Fruit fly (Drosophila melanogaster) whole organism, embryonic: ENCODE results near the gene WASp.

ENCODE experiments used
- Blimp-1 ChIP-seq: fragments of 200-800 bp; sonication (Bioruptor generic); optimal IDR thresholded peaks from 3 replicates; lab custom pipeline; 2018; ENCODE audit warnings: missing biosample characterization, missing genetic modification characterization, mild to moderate bottlenecking, moderate library complexity, missing genetic modification reagents
- CG10321 ChIP-seq: fragments of 200-800 bp; sonication (Bioruptor generic); IDR thresholded peaks from 2 replicates; pipeline ENCODE4 v1.3.6; 2022; ENCODE audit warnings: missing biosample characterization, missing genetic modification characterization
- CG10431 ChIP-seq: fragments of 200-800 bp; sonication (Bioruptor generic); optimal IDR thresholded peaks from 3 replicates; lab custom pipeline; 2018; ENCODE audit warnings: missing biosample characterization, mild to moderate bottlenecking, missing genetic modification characterization
- CG11560 ChIP-seq: fragments of 200-800 bp; sonication (Bioruptor generic); IDR thresholded peaks from 3 replicates; pipeline ENCODE4 v1.3.6; 2022; ENCODE audit warnings: missing biosample characterization, missing genetic modification characterization
- CG13287 ChIP-seq: fragments of 200-800 bp; sonication (Bioruptor generic); IDR thresholded peaks from 2 replicates; pipeline ENCODE4 v1.3.6; 2022; ENCODE audit warnings: missing biosample characterization, missing genetic modification characterization; ENCODE audit not compliant: partially characterized antibody
- CG15601 ChIP-seq: fragments of 200-800 bp; sonication (Bioruptor generic); optimal IDR thresholded peaks from 3 replicates; lab custom pipeline; 2019; ENCODE audit warnings: missing biosample characterization, mild to moderate bottlenecking, missing genetic modification characterization, moderate library complexity
- CG16813 ChIP-seq: fragments of 200-800 bp; sonication (Bioruptor generic); IDR thresholded peaks from 3 replicates; pipeline ENCODE4 v1.3.6; 2022; ENCODE audit warnings: missing biosample characterization, missing genetic modification characterization; ENCODE audit not compliant: partially characterized antibody
- CG16863 ChIP-seq: fragments of 200-800 bp; sonication (Bioruptor generic); optimal IDR thresholded peaks from 3 replicates; lab custom pipeline; 2016; ENCODE audit warnings: missing biosample characterization, missing genetic modification characterization
- CG2116 ChIP-seq: fragments of 200-800 bp; sonication (Bioruptor generic); optimal IDR thresholded peaks from 3 replicates; lab custom pipeline; 2018; ENCODE audit warnings: missing biosample characterization, mild to moderate bottlenecking, missing genetic modification characterization
- CG2199 ChIP-seq: fragments of 200-800 bp; sonication (Bioruptor generic); IDR thresholded peaks from 3 replicates; pipeline ENCODE4 v1.3.6; 2022; ENCODE audit warnings: missing biosample characterization, missing genetic modification characterization
- CG3163 ChIP-seq: fragments of 200-800 bp; sonication (Bioruptor generic); optimal IDR thresholded peaks from 3 replicates; lab custom pipeline; 2016; ENCODE audit warnings: missing biosample characterization, missing genetic modification characterization
- CG34376 ChIP-seq: fragments of 200-800 bp; sonication (Bioruptor generic); optimal IDR thresholded peaks from 2 replicates; lab custom pipeline; 2018; ENCODE audit warnings: missing biosample characterization, mild to moderate bottlenecking, missing genetic modification characterization
- CG4404 ChIP-seq: fragments of 200-800 bp; sonication (Bioruptor generic); IDR thresholded peaks from 2 replicates; pipeline ENCODE4 v1.3.6; 2022; ENCODE audit warnings: missing biosample characterization, missing genetic modification characterization
- CG6791 ChIP-seq: fragments of 200-800 bp; sonication (Bioruptor generic); IDR thresholded peaks from 3 replicates; pipeline ENCODE4 v1.3.6; 2022; ENCODE audit warnings: missing biosample characterization, missing genetic modification characterization; ENCODE audit not compliant: partially characterized antibody
- CG8281 ChIP-seq: fragments of 200-800 bp; sonication (Bioruptor generic); optimal IDR thresholded peaks from 2 replicates; lab custom pipeline; 2018; ENCODE audit warnings: missing biosample characterization, mild to moderate bottlenecking, missing genetic modification characterization, moderate library complexity
- CG8924 ChIP-seq: fragments of 200-800 bp; optimal IDR thresholded peaks from 3 replicates; lab custom pipeline; 2019; ENCODE audit warnings: missing biosample characterization, mild to moderate bottlenecking, missing genetic modification characterization, moderate library complexity
- CG9437 ChIP-seq: fragments of 200-800 bp; sonication (Bioruptor generic); optimal IDR thresholded peaks from 2 replicates; lab custom pipeline; 2018; ENCODE audit warnings: missing biosample characterization, mild to moderate bottlenecking, missing genetic modification characterization
- D ChIP-seq, 2 experiments: fragments of 200-800 bp in 1 of 2; fragments of >200 bp in 1 of 2; sonication (Bioruptor generic) in 1 of 2; optimal IDR thresholded peaks; 2 replicates in 1 of 2; 3 replicates in 1 of 2; lab custom pipeline; 2017; ENCODE audit warnings: mild to moderate bottlenecking in 1 of 2, missing biosample characterization in 1 of 2, missing genetic modification characterization in 1 of 2, missing genetic modification reagents in 1 of 2
- D19B ChIP-seq: fragments of 200-800 bp; sonication (Bioruptor generic); optimal IDR thresholded peaks from 2 replicates; lab custom pipeline; 2017; ENCODE audit warnings: missing biosample characterization, mild to moderate bottlenecking, missing genetic modification characterization
- Dad ChIP-seq: fragments of 200-800 bp; sonication (Bioruptor generic); optimal IDR thresholded peaks from 3 replicates; lab custom pipeline; 2016; ENCODE audit warnings: missing biosample characterization, missing genetic modification characterization
- Drgx ChIP-seq: fragments of 200-800 bp; sonication (Bioruptor generic); IDR thresholded peaks from 2 replicates; pipeline ENCODE4 v1.3.6; 2022; ENCODE audit warnings: missing biosample characterization, missing genetic modification characterization
- Eip74EF ChIP-seq, 2 experiments: fragments of 200-800 bp in 1 of 2; fragments of >200 bp in 1 of 2; sonication (Bioruptor generic) in 1 of 2; optimal IDR thresholded peaks; 2 replicates each; lab custom pipeline; 2017 to 2019; ENCODE audit warnings: missing biosample characterization in 2 of 2, missing genetic modification characterization in 2 of 2, mild to moderate bottlenecking in 1 of 2, moderate library complexity in 1 of 2
- Fer2 ChIP-seq: fragments of 200-800 bp; sonication (Bioruptor generic); optimal IDR thresholded peaks from 2 replicates; lab custom pipeline; 2018; ENCODE audit warnings: missing biosample characterization, mild to moderate bottlenecking, missing genetic modification characterization, moderate library complexity
- Hr51 ChIP-seq, 2 experiments: fragments of 200-800 bp; sonication (Bioruptor generic); optimal IDR thresholded peaks; 2 replicates in 1 of 2; 3 replicates in 1 of 2; lab custom pipeline; 2016 to 2018; ENCODE audit warnings: missing biosample characterization in 2 of 2, missing genetic modification characterization in 2 of 2, mild to moderate bottlenecking in 1 of 2, moderate library complexity in 1 of 2
- Lpt ChIP-seq: fragments of >200 bp; optimal IDR thresholded peaks from 2 replicates; lab custom pipeline; 2018; ENCODE audit warnings: missing biosample characterization, missing genetic modification characterization
- Max ChIP-seq: fragments of 200-800 bp; sonication (Bioruptor generic); optimal IDR thresholded peaks from 2 replicates; lab custom pipeline; 2016; ENCODE audit warnings: missing biosample characterization, mild to moderate bottlenecking, missing genetic modification characterization
- Med ChIP-seq: fragments of 200-800 bp; sonication (Bioruptor generic); peaks from one replicate; lab custom pipeline; 2016; ENCODE audit warnings: missing biosample characterization, missing genetic modification characterization, mild to moderate bottlenecking, inconsistent platforms, moderate library complexity
- Six4 ChIP-seq: fragments of 200-800 bp; sonication (Bioruptor generic); optimal IDR thresholded peaks from 2 replicates; lab custom pipeline; 2016; ENCODE audit warnings: missing biosample characterization, missing genetic modification characterization
- Sry-β ChIP-seq: fragments of 200-800 bp; sonication (Bioruptor generic); optimal IDR thresholded peaks from 2 replicates; lab custom pipeline; 2018; ENCODE audit warnings: missing biosample characterization, mild to moderate bottlenecking, missing genetic modification characterization, moderate library complexity
- TFAM ChIP-seq: fragments of 200-800 bp; sonication (Bioruptor generic); optimal IDR thresholded peaks from 2 replicates; lab custom pipeline; 2017; ENCODE audit warnings: missing biosample characterization, missing genetic modification characterization, inconsistent platforms
- bsh ChIP-seq, 2 experiments: fragments of 200-800 bp; sonication (Bioruptor generic); optimal IDR thresholded peaks; 2 replicates each; lab custom pipeline; 2017 to 2018; ENCODE audit warnings: mild to moderate bottlenecking in 2 of 2, missing biosample characterization in 2 of 2, missing genetic modification characterization in 2 of 2, moderate library complexity in 1 of 2
- da ChIP-seq: fragments of 200-800 bp; sonication (Bioruptor generic); optimal IDR thresholded peaks from 2 replicates; lab custom pipeline; 2016; ENCODE audit warnings: missing biosample characterization, missing genetic modification characterization
- dimm ChIP-seq: fragments of 200-800 bp; sonication (Bioruptor generic); IDR thresholded peaks from 2 replicates; pipeline ENCODE4 v1.3.6; 2022; ENCODE audit warnings: missing biosample characterization, missing genetic modification characterization
- gcm ChIP-seq: fragments of 200-800 bp; sonication (Bioruptor generic); optimal IDR thresholded peaks from 2 replicates; lab custom pipeline; 2019; ENCODE audit warnings: missing biosample characterization, mild to moderate bottlenecking, missing genetic modification characterization, moderate library complexity
- grau ChIP-seq: fragments of 200-800 bp; optimal IDR thresholded peaks from 3 replicates; lab custom pipeline; 2019; ENCODE audit warnings: missing biosample characterization, mild to moderate bottlenecking, missing genetic modification characterization, moderate library complexity
- gsb ChIP-seq: fragments of 200-800 bp; sonication (Bioruptor generic); IDR thresholded peaks from 2 replicates; pipeline ENCODE4 v1.3.6; 2022; ENCODE audit warnings: missing biosample characterization, missing genetic modification characterization
- hkb ChIP-seq, 2 experiments: fragments of 200-800 bp in 1 of 2; fragments of >200 bp in 1 of 2; sonication (Bioruptor generic) in 1 of 2; IDR thresholded peaks in 1 of 2; optimal IDR thresholded peaks in 1 of 2; 2 replicates each; pipeline versions ENCODE4 v1.3.6 to Lab custom; 2017 to 2022; ENCODE audit warnings: missing biosample characterization in 1 of 2, missing genetic modification characterization in 1 of 2
- hth ChIP-seq: fragments of >200 bp; optimal IDR thresholded peaks from 2 replicates; lab custom pipeline; 2017; ENCODE audit warnings: inconsistent platforms
- jigr1 ChIP-seq: fragments of 200-800 bp; sonication (Bioruptor generic); IDR thresholded peaks from 3 replicates; pipeline ENCODE4 v1.3.6; 2022; ENCODE audit warnings: missing biosample characterization, missing genetic modification characterization
- nmo ChIP-seq: fragments of 200-800 bp; sonication (Bioruptor generic); optimal IDR thresholded peaks from 2 replicates; lab custom pipeline; 2018; ENCODE audit warnings: missing biosample characterization, mild to moderate bottlenecking, missing genetic modification characterization, moderate library complexity
- otp ChIP-seq: fragments of 200-800 bp; sonication (Bioruptor generic); IDR thresholded peaks from 3 replicates; pipeline ENCODE4, ENCODE4 v1.3.6; 2022; ENCODE audit warnings: missing biosample characterization, missing genetic modification characterization
- pb ChIP-seq: fragments of 200-800 bp; sonication (Bioruptor generic); optimal IDR thresholded peaks from 3 replicates; lab custom pipeline; 2016; ENCODE audit warnings: missing biosample characterization, missing genetic modification characterization
- peb ChIP-seq: fragments of 200-800 bp; sonication (Bioruptor generic); IDR thresholded peaks from 2 replicates; pipeline ENCODE4 v1.3.6; 2022; ENCODE audit warnings: missing biosample characterization, missing genetic modification characterization
- repo ChIP-seq: fragments of 200-800 bp; sonication (Bioruptor generic); optimal IDR thresholded peaks from 2 replicates; lab custom pipeline; 2016; ENCODE audit warnings: missing biosample characterization, missing genetic modification characterization
- run ChIP-seq: fragments of 200-800 bp; sonication (Bioruptor generic); optimal IDR thresholded peaks from 3 replicates; lab custom pipeline; 2018; ENCODE audit warnings: missing biosample characterization, mild to moderate bottlenecking, missing genetic modification characterization
- salm ChIP-seq: fragments of 200-800 bp; sonication (Bioruptor generic); optimal IDR thresholded peaks from 2 replicates; lab custom pipeline; 2018; ENCODE audit warnings: missing biosample characterization, mild to moderate bottlenecking, missing genetic modification characterization
- vvl ChIP-seq: fragments of 200-800 bp; sonication (Bioruptor generic); IDR thresholded peaks from 2 replicates; pipeline ENCODE4 v1.3.6; 2022; ENCODE audit warnings: missing biosample characterization, missing genetic modification characterization
- wek ChIP-seq: fragments of 200-800 bp; sonication (Bioruptor generic); optimal IDR thresholded peaks from 3 replicates; lab custom pipeline; 2018; ENCODE audit warnings: missing biosample characterization, mild to moderate bottlenecking, missing genetic modification characterization, moderate library complexity
- zf30C ChIP-seq: fragments of 200-800 bp; sonication (Bioruptor generic); optimal IDR thresholded peaks from 3 replicates; lab custom pipeline; 2018; ENCODE audit warnings: missing biosample characterization, mild to moderate bottlenecking, missing genetic modification characterization

Gene WASp

DNA sequence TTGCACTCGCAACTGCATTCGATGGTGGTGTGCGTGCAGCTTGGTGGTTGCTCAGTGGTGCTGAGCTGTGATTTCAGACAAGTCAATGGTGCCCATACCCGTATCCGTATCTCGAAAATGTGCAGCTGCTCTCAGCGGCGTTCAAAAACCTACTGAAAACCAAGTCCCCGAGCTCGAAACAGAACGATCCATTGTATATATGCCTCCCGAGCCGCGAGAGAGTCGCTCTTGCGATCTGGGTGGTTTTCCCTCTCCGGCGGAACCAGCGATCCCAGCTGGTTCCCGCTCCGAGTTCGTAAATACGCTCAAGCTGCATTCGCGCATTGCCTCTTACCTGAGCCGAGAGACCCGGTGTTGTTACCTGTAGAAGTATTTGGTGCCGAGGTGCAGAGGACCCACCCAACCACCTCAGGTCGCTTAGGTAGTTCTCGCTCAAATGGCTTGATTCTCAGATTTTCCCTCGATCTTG lies 27.3 kb upstream of the WASp start, which contains the start of gene Inx3 (continued):
- TF ChIP-seq wek (GFP tag; lab: Kevin White, UChicago) (peak; percentile 4), da (GFP tag; lab: Kevin White, UChicago) (no peak), CG8924 (peak; percentile 37), CG4404 (no peak), Eip74EF (GFP tag; optimal IDR thresholded peaks at IDR 0.05; lab: Kevin White, UChicago) (no peak), CG15601 (tag; lab: Kevin White, UChicago) (no peak), vvl (GFP tag; lab: Robert Waterston, UW) (0 out of 2 replicates have a peak, but pooled peaks have one; percentile 26), CG3163 (no peak), hth (lab: Kevin White, UChicago) (no peak), jigr1 (GFP tag; lab: Robert Waterston, UW) (no peak), CG8281 (tag; lab: Kevin White, UChicago) (no peak), run (tag; lab: Kevin White, UChicago) (no peak), gcm (GFP tag; lab: Kevin White, UChicago) (peak; percentile 60), Blimp-1 (GFP tag; lab: Kevin White, UChicago) (no peak), TFAM (GFP tag; lab: Kevin White, UChicago) (no peak), Sry-β (no peak), peb (GFP tag; lab: Robert Waterston, UW) (no peak), salm (tag; lab: Kevin White, UChicago) (no peak), CG13287 (GFP tag; lab: Robert Waterston, UW) (peak; percentile 44), Max (GFP tag; lab: Kevin White, UChicago) (no peak), D (optimal IDR thresholded peaks at IDR 0.05; lab: Kevin White, UChicago) (peak; percentile 35), D (GFP tag; optimal IDR thresholded peaks at IDR 0.05; lab: Kevin White, UChicago) (no peak), CG9437 (GFP tag; lab: Kevin White, UChicago) (no peak), CG2116 (no peak), CG10431 (GFP tag; lab: Kevin White, UChicago) (peak; percentile 6), D19B (GFP tag; lab: Kevin White, UChicago) (no peak), Lpt (no peak), CG2199 (GFP tag; lab: Robert Waterston, UW) (peak; percentile 89), Dad (GFP tag; lab: Kevin White, UChicago) (no peak), Hr51 (GFP tag; optimal IDR thresholded peaks at IDR 0.05; lab: Kevin White, UChicago) (peak in 1 of 2 experiments; percentile 1), CG16863 (GFP tag; lab: Kevin White, UChicago) (no peak), CG11560 (tag; lab: Robert Waterston, UW) (no peak), Med (peak; percentile 82), gsb (no peak), bsh (GFP tag; optimal IDR thresholded peaks at IDR 0.05; lab: Kevin White, UChicago) (no peak), Drgx (GFP tag; lab: Robert Waterston, UW) (0 out of 2 replicates have a peak, but pooled peaks have one; percentile 26), Fer2 (tag; lab: Kevin White, UChicago) (no peak), hkb (optimal IDR thresholded peaks at IDR 0.05; lab: Kevin White, UChicago) (no peak), hkb (GFP tag; IDR thresholded peaks at IDR 0.05; lab: Robert Waterston, UW) (0 out of 2 replicates have a peak, but pooled peaks have one; percentile 10), otp (GFP tag; lab: Robert Waterston, UW) (peak; percentile 67; the same call in 1 of the 3 replicates), dimm (no peak), grau (tag; lab: Kevin White, UChicago) (no peak), CG34376 (peak; percentile 17), Six4 (no peak), CG16813 (GFP tag; lab: Robert Waterston, UW) (peak; percentile 30; the same call in 1 of the 3 replicates), nmo (GFP tag; lab: Kevin White, UChicago) (no peak), repo (GFP tag; lab: Kevin White, UChicago) (peak; percentile 8), CG10321 (GFP tag; lab: Robert Waterston, UW) (0 out of 2 replicates have a peak, but pooled peaks have one; percentile 5), pb (GFP tag; lab: Kevin White, UChicago) (no peak), zf30C (GFP tag; lab: Kevin White, UChicago) (no peak), CG6791 (0 out of 3 replicates have a peak, but pooled peaks have one; percentile 24)
